Fruit fly (Drosophila melanogaster) whole organism, prepupa: ENCODE results near the gene CG46463.

Experiments used
- CG10631 ChIP-seq: fragments of 200-800 bp; sonication (Bioruptor generic); optimal IDR thresholded peaks from 2 replicates; lab custom pipeline; 2016; ENCODE audit warnings: missing biosample characterization, missing genetic modification characterization
- CG11762 ChIP-seq: fragments of 200-800 bp; sonication (Bioruptor generic); optimal IDR thresholded peaks from 3 replicates; lab custom pipeline; 2016; ENCODE audit warnings: missing biosample characterization, missing genetic modification characterization; ENCODE audit not compliant: insufficient read depth
- CG11902 ChIP-seq: fragments of 200-800 bp; sonication (Bioruptor generic); optimal IDR thresholded peaks from 3 replicates; lab custom pipeline; 2016; ENCODE audit warnings: missing biosample characterization, missing genetic modification characterization
- CG15336 ChIP-seq: fragments of 200-800 bp; sonication (Bioruptor generic); IDR thresholded peaks from 2 replicates; pipeline ENCODE4 v1.3.6; 2022; ENCODE audit warnings: missing biosample characterization, missing genetic modification characterization
- CG1621 ChIP-seq: fragments of 200-800 bp; sonication (Bioruptor generic); optimal IDR thresholded peaks from 3 replicates; lab custom pipeline; 2018; ENCODE audit warnings: missing biosample characterization, mild to moderate bottlenecking, missing genetic modification characterization
- CG32006 ChIP-seq: fragments of 200-800 bp; sonication (Bioruptor generic); optimal IDR thresholded peaks from 3 replicates; lab custom pipeline; 2017; ENCODE audit warnings: missing biosample characterization, mild to moderate bottlenecking, missing genetic modification characterization
- CG34406 ChIP-seq: fragments of 200-800 bp; sonication (Bioruptor generic); optimal IDR thresholded peaks from 3 replicates; lab custom pipeline; 2016; ENCODE audit warnings: missing biosample characterization, missing genetic modification characterization
- CG3919 ChIP-seq: fragments of 200-800 bp; sonication (Bioruptor generic); optimal IDR thresholded peaks from 3 replicates; lab custom pipeline; 2016; ENCODE audit warnings: missing biosample characterization, missing genetic modification characterization
- CG6163 ChIP-seq: fragments of 200-800 bp; sonication (Bioruptor generic); IDR thresholded peaks from 3 replicates; pipeline ENCODE4 v1.3.6; 2022; ENCODE audit warnings: missing biosample characterization, missing genetic modification characterization
- CG6276 ChIP-seq: fragments of 200-800 bp; sonication (Bioruptor generic); optimal IDR thresholded peaks from 2 replicates; lab custom pipeline; 2017; ENCODE audit warnings: missing biosample characterization, mild to moderate bottlenecking, missing genetic modification characterization
- CG6792 ChIP-seq: fragments of 200-800 bp; sonication (Bioruptor generic); optimal IDR thresholded peaks from 3 replicates; lab custom pipeline; 2016; ENCODE audit warnings: missing biosample characterization, missing genetic modification characterization
- CG8119 ChIP-seq: fragments of 200-800 bp; sonication (Bioruptor generic); IDR thresholded peaks from 3 replicates; pipeline ENCODE4 v1.3.6; 2022; ENCODE audit warnings: missing biosample characterization, missing genetic modification characterization
- CG8319 ChIP-seq: fragments of 200-800 bp; sonication (Bioruptor generic); optimal IDR thresholded peaks from 3 replicates; lab custom pipeline; 2016; ENCODE audit warnings: missing biosample characterization, missing genetic modification characterization
- Eip75B ChIP-seq: fragments of 200-800 bp; sonication (Bioruptor generic); optimal IDR thresholded peaks from 3 replicates; lab custom pipeline; 2016; ENCODE audit warnings: missing biosample characterization, missing genetic modification characterization
- Eip78C ChIP-seq: fragments of 200-800 bp; sonication (Bioruptor generic); peaks from one replicate; lab custom pipeline; 2016; ENCODE audit warnings: missing biosample characterization, missing genetic modification characterization
- Eip93F ChIP-seq: fragments of 200-800 bp; sonication (Bioruptor generic); optimal IDR thresholded peaks from 2 replicates; lab custom pipeline; 2016; ENCODE audit warnings: missing biosample characterization, mild to moderate bottlenecking, missing genetic modification characterization
- Gug ChIP-seq: fragments of 200-800 bp; sonication (Bioruptor generic); IDR thresholded peaks from 2 replicates; pipeline ENCODE4 v1.3.6; 2022; ENCODE audit warnings: missing biosample characterization, missing genetic modification characterization
- Lpt ChIP-seq: fragments of 200-800 bp; sonication (Bioruptor generic); optimal IDR thresholded peaks from 3 replicates; lab custom pipeline; 2016; ENCODE audit warnings: missing biosample characterization, missing genetic modification characterization
- Smox ChIP-seq: fragments of 200-800 bp; sonication (Bioruptor generic); optimal IDR thresholded peaks from 3 replicates; lab custom pipeline; 2016; ENCODE audit warnings: missing biosample characterization, missing genetic modification characterization
- Sox102F ChIP-seq: fragments of 200-800 bp; sonication (Bioruptor generic); optimal IDR thresholded peaks from 2 replicates; lab custom pipeline; 2016; ENCODE audit warnings: missing biosample characterization, mild to moderate bottlenecking, missing genetic modification characterization
- achi ChIP-seq: fragments of 200-800 bp; sonication (Bioruptor generic); optimal IDR thresholded peaks from 3 replicates; lab custom pipeline; 2016; ENCODE audit warnings: missing biosample characterization, missing genetic modification characterization
- acj6 ChIP-seq: fragments of 200-800 bp; sonication (Bioruptor generic); optimal IDR thresholded peaks from 3 replicates; lab custom pipeline; 2016; ENCODE audit warnings: missing biosample characterization, missing genetic modification characterization
- dsx ChIP-seq: fragments of 200-800 bp; optimal IDR thresholded peaks from 3 replicates; lab custom pipeline; 2019; ENCODE audit warnings: missing biosample characterization, mild to moderate bottlenecking, missing genetic modification characterization, moderate library complexity; ENCODE audit not compliant: poor library complexity, severe bottlenecking
- eg ChIP-seq: fragments of 200-800 bp; sonication (Bioruptor generic); IDR thresholded peaks from 3 replicates; pipeline ENCODE4 v1.3.6; 2022; ENCODE audit warnings: missing biosample characterization, missing genetic modification characterization
- fd85E ChIP-seq: fragments of 200-800 bp; sonication (Bioruptor generic); optimal IDR thresholded peaks from 3 replicates; lab custom pipeline; 2016; ENCODE audit warnings: missing biosample characterization, missing genetic modification characterization
- fkh ChIP-seq: fragments of 200-800 bp; sonication (Bioruptor generic); optimal IDR thresholded peaks from 3 replicates; lab custom pipeline; 2017; ENCODE audit warnings: missing biosample characterization, mild to moderate bottlenecking, missing genetic modification characterization, moderate library complexity
- lz ChIP-seq: fragments of 200-800 bp; sonication (Bioruptor generic); optimal IDR thresholded peaks from 3 replicates; lab custom pipeline; 2016; ENCODE audit warnings: missing biosample characterization, missing genetic modification characterization
- net ChIP-seq: fragments of 200-800 bp; sonication (Bioruptor generic); optimal IDR thresholded peaks from 3 replicates; lab custom pipeline; 2016; ENCODE audit warnings: missing biosample characterization, missing genetic modification characterization
- salr ChIP-seq, 2 experiments: fragments of 200-800 bp; sonication (Bioruptor generic); optimal IDR thresholded peaks; 3 replicates each; lab custom pipeline; 2016 to 2018; ENCODE audit warnings: missing biosample characterization in 2 of 2, missing genetic modification characterization in 2 of 2, mild to moderate bottlenecking in 1 of 2
- spab ChIP-seq: fragments of 200-800 bp; sonication (Bioruptor generic); optimal IDR thresholded peaks from 2 replicates; lab custom pipeline; 2017; ENCODE audit warnings: missing biosample characterization, mild to moderate bottlenecking, missing genetic modification characterization, missing genetic modification reagents
- ss ChIP-seq, 2 experiments: fragments of 200-800 bp; sonication (Bioruptor generic); optimal IDR thresholded peaks; 2 replicates in 1 of 2; 3 replicates in 1 of 2; lab custom pipeline; 2017 to 2018; ENCODE audit warnings: mild to moderate bottlenecking in 2 of 2, missing biosample characterization in 2 of 2, missing genetic modification characterization in 2 of 2, moderate library complexity in 1 of 2
- svp ChIP-seq: fragments of 200-800 bp; sonication (Bioruptor generic); peaks from one replicate; lab custom pipeline; 2016; ENCODE audit warnings: missing biosample characterization, missing genetic modification characterization
- topi ChIP-seq: fragments of 200-800 bp; sonication (Bioruptor generic); optimal IDR thresholded peaks from 3 replicates; lab custom pipeline; 2016; ENCODE audit warnings: missing biosample characterization, missing genetic modification characterization
- vri ChIP-seq: fragments of 200-800 bp; sonication (Bioruptor generic); optimal IDR thresholded peaks from 3 replicates; lab custom pipeline; 2016; ENCODE audit warnings: missing biosample characterization, mild to moderate bottlenecking, missing genetic modification characterization

CG46463 gene

DNA sequence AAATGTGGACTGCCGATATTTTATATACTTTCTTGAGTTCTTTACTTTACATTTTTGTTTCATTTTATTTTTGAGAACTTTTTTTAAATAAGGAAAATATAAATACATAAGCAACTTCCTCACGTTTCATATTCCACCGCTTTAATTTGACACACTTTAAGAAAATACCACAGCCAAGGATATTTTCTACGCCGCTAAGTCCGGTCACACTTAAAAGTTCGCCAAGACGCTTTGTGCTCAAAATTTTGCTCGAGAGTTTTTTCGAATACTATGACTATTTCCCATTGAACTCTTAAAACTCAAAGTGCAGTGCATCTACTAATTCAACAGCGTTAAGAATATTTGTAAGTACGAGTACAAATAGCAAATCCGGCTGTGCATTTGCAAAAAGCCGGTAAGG is at the start of gene CG46463, which contains the start of gene armi:
Gene CG46463, plus strand, starts transcription at position 197 of the 400 bp plus-strand sequence.
Gene armi, plus strand, starts transcription at position 199 of the 400 bp plus-strand sequence.
- TF ChIP-seq Lpt (GFP tag; lab: Kevin White, UChicago) (no peak), spab (GFP tag; lab: Kevin White, UChicago) (no peak), CG34406 (GFP tag; lab: Kevin White, UChicago) (no peak)

DNA sequence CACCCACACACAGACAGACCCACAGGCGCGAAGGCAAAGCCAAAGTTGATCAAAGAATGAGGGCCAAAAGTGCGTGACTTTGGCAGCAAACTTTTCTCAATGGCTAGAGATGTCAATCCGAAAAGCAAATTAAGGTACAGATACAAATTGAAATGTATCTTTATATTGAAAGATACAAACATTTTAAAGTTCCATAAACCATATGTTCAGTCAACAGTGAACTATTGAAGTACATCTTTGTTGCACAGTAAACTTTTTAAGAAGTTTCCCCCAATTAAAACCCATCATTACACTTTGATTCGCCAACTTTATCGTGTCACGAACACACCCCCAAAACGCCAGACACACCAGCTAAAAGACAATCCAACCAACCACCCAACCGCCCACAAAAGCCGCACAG is 49.4 kb upstream of the CG46463 start:
- TF ChIP-seq net (GFP tag; lab: Kevin White, UChicago) = no peak
- no peak for TF ChIP-seq svp (GFP tag; lab: Kevin White, UChicago)
- no peak for TF ChIP-seq CG10631
- no peak for TF ChIP-seq CG11902 (GFP tag; lab: Kevin White, UChicago)
- peak; percentile 32 for TF ChIP-seq Eip78C

DNA sequence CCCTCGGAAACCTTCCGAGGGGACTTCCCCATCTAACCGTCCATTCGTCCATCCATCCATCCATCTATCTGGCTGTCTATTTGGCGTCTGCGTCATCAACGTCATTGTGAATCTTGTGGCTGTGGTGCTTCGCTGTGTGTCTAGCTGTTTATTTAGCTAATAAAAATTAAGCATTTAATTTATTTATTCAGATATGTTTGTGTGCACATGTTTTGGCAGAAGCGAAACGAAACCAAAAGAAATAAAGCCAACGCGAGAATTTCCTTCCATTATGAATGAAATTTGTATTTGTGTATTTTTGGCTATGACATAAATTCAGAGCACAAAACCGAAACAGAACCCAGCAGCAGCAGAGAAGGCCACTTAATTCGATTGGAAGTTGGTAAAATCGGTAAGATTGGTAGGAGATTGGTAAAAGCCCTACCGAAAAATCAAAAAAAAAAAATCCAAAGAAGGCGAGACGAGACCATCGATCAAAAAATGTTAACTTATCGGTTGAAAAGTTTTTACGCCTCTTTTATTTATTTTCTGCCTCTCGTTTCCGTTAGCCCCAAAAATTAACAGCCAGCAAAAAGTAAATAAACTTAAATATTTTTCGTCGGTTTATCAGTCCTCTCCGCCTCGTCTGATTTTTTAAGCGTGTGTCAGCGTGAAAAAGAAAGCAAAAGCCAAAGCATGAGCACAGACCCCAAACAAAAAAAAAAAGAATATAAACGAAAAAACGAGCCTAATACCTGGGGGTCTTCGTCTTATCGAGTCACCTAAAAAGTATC is 46.1 kb upstream of the CG46463 start:
- TF ChIP-seq Eip75B (GFP tag; lab: Kevin White, UChicago) = no peak
- TF ChIP-seq CG6163 = no peak
- TF ChIP-seq Gug (GFP tag; lab: Robert Waterston, UW) = no peak
- no peak for TF ChIP-seq CG6276 (GFP tag; lab: Kevin White, UChicago)
- no peak for TF ChIP-seq CG6792 (GFP tag; lab: Kevin White, UChicago)
- peak; percentile 52 for TF ChIP-seq fkh
- no peak for TF ChIP-seq fd85E (GFP tag; lab: Kevin White, UChicago)
- peak; percentile 56 for TF ChIP-seq svp (GFP tag; lab: Kevin White, UChicago)
- TF ChIP-seq CG1621 (tag; lab: Kevin White, UChicago) = no peak

dm6 chr3L:3415633-3416198 is 45.4 kb upstream of the CG46463 start:
- TF ChIP-seq acj6 (GFP tag; lab: Kevin White, UChicago) (no peak), Eip78C (peak; percentile 6), fkh (peak; percentile 39), svp (GFP tag; lab: Kevin White, UChicago) (peak; percentile 30), lz (no peak)

DNA sequence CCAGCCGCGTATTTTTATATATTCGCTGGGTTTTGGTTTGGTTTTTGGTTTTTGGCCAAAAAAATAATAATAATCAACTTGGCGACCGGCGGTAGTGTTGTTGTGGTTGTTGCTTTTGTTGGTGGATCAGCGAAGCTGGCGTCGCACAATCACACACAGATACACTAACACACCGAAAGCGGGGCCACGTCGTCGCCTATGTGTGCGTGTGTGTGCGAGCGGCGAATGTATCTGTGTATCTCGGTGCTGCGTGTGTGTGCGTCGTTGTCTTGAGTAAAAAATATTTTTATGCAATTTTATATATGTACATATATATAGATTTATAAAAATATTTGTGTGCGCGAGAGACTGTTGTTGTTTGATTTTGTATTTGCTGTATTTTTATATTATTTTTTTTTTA is 44.0 kb upstream of the CG46463 start:
- TF ChIP-seq CG15336 (GFP tag; lab: Robert Waterston, UW) (peak; percentile 30; the same call in 1 of the 2 replicates), CG8119 (GFP tag; lab: Robert Waterston, UW) (peak; percentile 38; the same call in 2 of the 3 replicates), vri (peak; percentile 74), CG3919 (no peak), eg (GFP tag; lab: Robert Waterston, UW) (peak; percentile 40; the same call in 2 of the 3 replicates), svp (GFP tag; lab: Kevin White, UChicago) (peak; percentile 63), CG6276 (GFP tag; lab: Kevin White, UChicago) (peak; percentile 57), Eip78C (peak; percentile 1), achi (no peak), CG32006 (no peak), Smox (no peak), ss (GFP tag; optimal IDR thresholded peaks at IDR 0.05; lab: Kevin White, UChicago) (peak in 1 of 2 experiments; percentile 5), CG1621 (tag; lab: Kevin White, UChicago) (peak; percentile 6), Eip93F (no peak), dsx (no peak), fkh (peak; percentile 20), CG6163 (peak; percentile 42; the same call in 1 of the 3 replicates), CG11762 (GFP tag; lab: Kevin White, UChicago) (no peak)

DNA sequence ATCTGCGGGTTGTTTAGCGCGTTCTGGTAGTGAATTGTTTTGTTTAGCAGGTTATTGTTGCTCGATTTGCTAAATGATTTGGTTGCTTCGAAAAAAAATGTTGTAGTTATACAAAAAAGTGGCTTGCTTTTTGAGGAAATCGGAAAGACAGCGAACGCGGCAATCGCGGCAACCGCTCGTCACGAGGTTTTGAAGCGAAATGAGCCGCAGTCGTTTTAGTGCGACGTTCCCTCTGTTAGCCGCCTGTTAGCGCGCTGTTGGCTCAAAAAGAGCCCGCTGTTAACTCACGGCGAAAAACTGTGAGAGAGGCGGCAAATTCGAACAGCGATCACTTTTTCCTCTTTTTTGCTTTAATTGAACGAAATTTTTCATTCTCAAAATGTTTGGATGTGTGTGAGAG is 43.4 kb upstream of the CG46463 start:
- TF ChIP-seq CG8319 (GFP tag; lab: Kevin White, UChicago) = no peak
- TF ChIP-seq eg (GFP tag; lab: Robert Waterston, UW) = peak; percentile 45; the same call in 1 of the 3 replicates
- TF ChIP-seq CG6792 (GFP tag; lab: Kevin White, UChicago) = no peak
- no peak for TF ChIP-seq topi (GFP tag; lab: Kevin White, UChicago)
- TF ChIP-seq dsx = no peak
- TF ChIP-seq CG6163 = peak; percentile 53; the same call in 2 of the 3 replicates
- no peak for TF ChIP-seq Eip93F
- TF ChIP-seq Eip78C = peak; percentile 77
- TF ChIP-seq salr (GFP tag; optimal IDR thresholded peaks at IDR 0.05; lab: Kevin White, UChicago) = no peak
- TF ChIP-seq Sox102F = peak; percentile 26
- TF ChIP-seq, all 60 proteins: peak for 4
